Worm (Caenorhabditis elegans) whole organism, L2 larva: ENCODE results near the gene swip-10.
A peak's percentile ranks its signal among the peaks of the same experiment; 100 is the strongest.

Experiments used
- C34F6.9 ChIP-seq: fragments of 150-350 bp; optimal IDR thresholded peaks from 2 replicates; lab custom pipeline; 2014; ENCODE audit warnings: missing biosample characterization, missing genetic modification characterization
- F13H6.1 ChIP-seq: sonication (generic microtip); optimal IDR thresholded peaks from 2 replicates; lab custom pipeline; 2016; ENCODE audit warnings: missing genetic modification characterization, missing compliant biosample characterization
- Y55F3AM.14 ChIP-seq: fragments of 200-800 bp; sonication (Bioruptor generic); optimal IDR thresholded peaks from 2 replicates; lab custom pipeline; 2018; ENCODE audit warnings: mild to moderate bottlenecking, missing genetic modification characterization, missing compliant biosample characterization
- ZK546.5 ChIP-seq: sonication (generic microtip); optimal IDR thresholded peaks from 2 replicates; lab custom pipeline; 2017; ENCODE audit warnings: missing biosample characterization, missing genetic modification characterization
- alr-1 ChIP-seq: fragments of 150-350 bp; optimal IDR thresholded peaks from 2 replicates; lab custom pipeline; 2014; ENCODE audit warnings: missing biosample characterization, missing genetic modification characterization
- aly-2 ChIP-seq: fragments of 150-350 bp; optimal IDR thresholded peaks from 2 replicates; lab custom pipeline; 2014; ENCODE audit warnings: missing biosample characterization, missing genetic modification characterization
- ama-1 ChIP-seq: fragments of 150-350 bp; optimal IDR thresholded peaks from 2 replicates; lab custom pipeline; 2018; ENCODE audit warnings: inconsistent platforms
- blmp-1 ChIP-seq: sonication (generic microtip); optimal IDR thresholded peaks from 2 replicates; lab custom pipeline; 2017; ENCODE audit warnings: missing genetic modification characterization, mild to moderate bottlenecking, missing compliant biosample characterization, antibody characterized with exemption, moderate library complexity; ENCODE audit not compliant: insufficient read depth
- ceh-82 ChIP-seq: fragments of 150-350 bp; optimal IDR thresholded peaks from 2 replicates; lab custom pipeline; 2014; ENCODE audit warnings: missing biosample characterization, missing genetic modification characterization
- crh-2 ChIP-seq: sonication (generic microtip); optimal IDR thresholded peaks from 2 replicates; lab custom pipeline; 2017; ENCODE audit warnings: missing biosample characterization, missing genetic modification characterization
- elt-1 ChIP-seq: fragments of 150-350 bp; optimal IDR thresholded peaks from 2 replicates; lab custom pipeline; 2014; ENCODE audit warnings: missing biosample characterization, missing genetic modification characterization
- elt-3 ChIP-seq: sonication (generic microtip); optimal IDR thresholded peaks from 2 replicates; lab custom pipeline; 2017; ENCODE audit warnings: missing biosample characterization, missing genetic modification characterization
- gmeb-1 ChIP-seq: fragments of 150-350 bp; optimal IDR thresholded peaks from 2 replicates; lab custom pipeline; 2014; ENCODE audit warnings: missing biosample characterization, missing genetic modification characterization
- lin-11 ChIP-seq: fragments of 150-350 bp; sonication (generic microtip); optimal IDR thresholded peaks from 2 replicates; lab custom pipeline; 2014; ENCODE audit warnings: missing biosample characterization, missing genetic modification characterization, inconsistent platforms, mixed read lengths
- lin-13 ChIP-seq: fragments of 150-350 bp; optimal IDR thresholded peaks from 2 replicates; lab custom pipeline; 2014; ENCODE audit warnings: missing biosample characterization, missing genetic modification reagents, missing genetic modification characterization
- lin-39 ChIP-seq: fragments of 150-350 bp; optimal IDR thresholded peaks from 2 replicates; lab custom pipeline; 2014; ENCODE audit warnings: missing biosample characterization, missing genetic modification reagents, missing genetic modification characterization
- lsy-2 ChIP-seq, 2 experiments: fragments of 150-350 bp in 1 of 2; sonication (generic microtip) in 1 of 2; optimal IDR thresholded peaks; 2 replicates each; lab custom pipeline; 2014 to 2017; ENCODE audit warnings: missing biosample characterization in 2 of 2, missing genetic modification characterization in 2 of 2
- mab-5 ChIP-seq: fragments of 150-350 bp; optimal IDR thresholded peaks from 2 replicates; lab custom pipeline; 2014; ENCODE audit warnings: missing biosample characterization, missing genetic modification characterization
- mbf-1 ChIP-seq: sonication (generic microtip); optimal IDR thresholded peaks from 2 replicates; lab custom pipeline; 2017; ENCODE audit warnings: missing biosample characterization, missing genetic modification characterization
- mdl-1 ChIP-seq, 2 experiments: fragments of 150-350 bp in 1 of 2; sonication (generic microtip) in 1 of 2; optimal IDR thresholded peaks; 2 replicates each; lab custom pipeline; 2017; ENCODE audit warnings: missing biosample characterization in 2 of 2, missing genetic modification characterization in 2 of 2
- nhr-10 ChIP-seq: sonication (generic microtip); optimal IDR thresholded peaks from 2 replicates; lab custom pipeline; 2017; ENCODE audit warnings: missing biosample characterization, missing genetic modification characterization
- nhr-12 ChIP-seq: fragments of 150-350 bp; optimal IDR thresholded peaks from 2 replicates; lab custom pipeline; 2014; ENCODE audit warnings: missing biosample characterization, missing genetic modification characterization
- nhr-129 ChIP-seq: fragments of 150-350 bp; optimal IDR thresholded peaks from 2 replicates; lab custom pipeline; 2014; ENCODE audit warnings: missing biosample characterization, missing genetic modification characterization
- nhr-21 ChIP-seq: fragments of 150-350 bp; optimal IDR thresholded peaks from 2 replicates; lab custom pipeline; 2014; ENCODE audit warnings: missing biosample characterization, missing genetic modification characterization
- nhr-23 ChIP-seq: fragments of 150-350 bp; optimal IDR thresholded peaks from 2 replicates; lab custom pipeline; 2014; ENCODE audit warnings: missing biosample characterization, missing genetic modification reagents, missing genetic modification characterization
- nhr-6 ChIP-seq: fragments of 150-350 bp; optimal IDR thresholded peaks from 2 replicates; lab custom pipeline; 2014; ENCODE audit warnings: missing biosample characterization, missing genetic modification characterization
- nhr-77 ChIP-seq: fragments of 150-350 bp; optimal IDR thresholded peaks from 2 replicates; lab custom pipeline; 2014; ENCODE audit warnings: missing biosample characterization, missing genetic modification characterization
- skn-1 ChIP-seq: sonication (generic microtip); optimal IDR thresholded peaks from 2 replicates; lab custom pipeline; 2017; ENCODE audit warnings: missing biosample characterization, missing genetic modification characterization
- sma-9 ChIP-seq, 2 experiments: fragments of 150-350 bp in 1 of 2; sonication (generic microtip) in 1 of 2; optimal IDR thresholded peaks; 2 replicates each; lab custom pipeline; 2014 to 2016; ENCODE audit warnings: missing genetic modification characterization in 2 of 2, mild to moderate bottlenecking in 1 of 2, missing biosample characterization in 1 of 2, missing compliant biosample characterization in 1 of 2, missing genetic modification reagents in 1 of 2, moderate library complexity in 1 of 2
- unc-39 ChIP-seq: fragments of 150-350 bp; optimal IDR thresholded peaks from 2 replicates; lab custom pipeline; 2014; ENCODE audit warnings: missing biosample characterization, missing genetic modification characterization
- unc-55 ChIP-seq: fragments of 150-350 bp; sonication (generic microtip); optimal IDR thresholded peaks from 3 replicates; lab custom pipeline; 2014; ENCODE audit warnings: missing biosample characterization, missing genetic modification reagents, missing genetic modification characterization
- unc-62 ChIP-seq: fragments of 150-350 bp; optimal IDR thresholded peaks from 2 replicates; lab custom pipeline; 2014; ENCODE audit warnings: missing biosample characterization, missing genetic modification reagents, missing genetic modification characterization
- zag-1 ChIP-seq: fragments of 150-350 bp; optimal IDR thresholded peaks from 2 replicates; lab custom pipeline; 2014; ENCODE audit warnings: missing biosample characterization, missing genetic modification characterization
- ztf-1 ChIP-seq: fragments of 200-800 bp; sonication (Bioruptor generic); conservative IDR thresholded peaks from 2 replicates; pipeline ENCODE4 v1.3.6; 2022; ENCODE audit warnings: missing genetic modification characterization, missing compliant biosample characterization
- ztf-11 ChIP-seq: sonication (generic microtip); optimal IDR thresholded peaks from 2 replicates; lab custom pipeline; 2017; ENCODE audit warnings: missing biosample characterization, missing genetic modification characterization
- ztf-4 ChIP-seq: fragments of 150-350 bp; optimal IDR thresholded peaks from 2 replicates; lab custom pipeline; 2014; ENCODE audit warnings: missing biosample characterization, missing genetic modification characterization

The swip-10 gene

ce11 chrX:2144875-2145274, 26.8 kb upstream of the swip-10 start:
- TF ChIP-seq lin-13 (GFP tag; lab: Kevin White, UChicago) (no peak), elt-1 (no peak), nhr-77 (tag; lab: Kevin White, UChicago) (no peak), nhr-10 (tag; lab: Kevin White, UChicago) (no peak), aly-2 (no peak), nhr-129 (tag; lab: Kevin White, UChicago) (no peak), ztf-4 (no peak)

ce11 chrX:2144236-2144635, 26.2 kb upstream of the swip-10 start:
- no peak for TF ChIP-seq crh-2
- no peak for TF ChIP-seq mbf-1 (tag; lab: Kevin White, UChicago)
- no peak for TF ChIP-seq gmeb-1 (tag; lab: Kevin White, UChicago)
- TF ChIP-seq ztf-11 (tag; lab: Kevin White, UChicago) = no peak
- no peak for TF ChIP-seq lin-39
- TF ChIP-seq ZK546.5 (tag; lab: Kevin White, UChicago) = no peak
- TF ChIP-seq C34F6.9 (tag; lab: Kevin White, UChicago) = peak; percentile 1
- TF ChIP-seq lsy-2 (tag; optimal IDR thresholded peaks at IDR 0.05; lab: Kevin White, UChicago) = peak in 1 of 2 experiments; percentile 32
- no peak for TF ChIP-seq elt-1
- no peak for TF ChIP-seq nhr-23 (tag; lab: Kevin White, UChicago)
- TF ChIP-seq aly-2 = no peak
- TF ChIP-seq lin-11 (tag; lab: Kevin White, UChicago) = no peak
- no peak for TF ChIP-seq nhr-129 (tag; lab: Kevin White, UChicago)
- no peak for TF ChIP-seq mab-5
- TF ChIP-seq mdl-1 (tag; optimal IDR thresholded peaks at IDR 0.05; lab: Kevin White, UChicago) = no peak
- peak; percentile 63 for TF ChIP-seq nhr-21 (tag; lab: Kevin White, UChicago)
- TF ChIP-seq unc-55 (GFP tag; lab: Kevin White, UChicago) = no peak
- no peak for TF ChIP-seq nhr-12 (tag; lab: Kevin White, UChicago)
- TF ChIP-seq ama-1 (lab: Kevin White, UChicago) = no peak
- no peak for TF ChIP-seq unc-39 (tag; lab: Kevin White, UChicago)
- no peak for TF ChIP-seq unc-62 (GFP tag; lab: Kevin White, UChicago)
- TF ChIP-seq ztf-1 = no peak

- TF ChIP-seq unc-55 (GFP tag; lab: Kevin White, UChicago) = peak; percentile 45
- no peak for TF ChIP-seq nhr-10 (tag; lab: Kevin White, UChicago)
- no peak for TF ChIP-seq aly-2
- TF ChIP-seq nhr-129 (tag; lab: Kevin White, UChicago) = peak; percentile 25
- TF ChIP-seq C34F6.9 (tag; lab: Kevin White, UChicago) = peak; percentile 16
- no peak for TF ChIP-seq skn-1 (tag; lab: Kevin White, UChicago)
- peak; percentile 9 for TF ChIP-seq sma-9 (GFP tag; optimal IDR thresholded peaks at IDR 0.05; lab: Kevin White, UChicago)
- TF ChIP-seq sma-9 (tag; optimal IDR thresholded peaks at IDR 0.05; lab: Kevin White, UChicago) = no peak
- TF ChIP-seq elt-3 = no peak
- no peak for TF ChIP-seq unc-39 (tag; lab: Kevin White, UChicago)
- no peak for TF ChIP-seq blmp-1 (tag; lab: Kevin White, UChicago)
These were observed 22.5 kb upstream of the swip-10 start for ce11 chrX:2140610-2141009.

ce11 chrX:2138923-2139322, 20.9 kb upstream of the swip-10 start:
- TF ChIP-seq gmeb-1 (tag; lab: Kevin White, UChicago) = no peak
- TF ChIP-seq F13H6.1 (tag; lab: Kevin White, UChicago) = peak; percentile 68
- peak in 1 of 2 experiments; percentile 30 for TF ChIP-seq lsy-2 (tag; optimal IDR thresholded peaks at IDR 0.05; lab: Kevin White, UChicago)
- TF ChIP-seq mab-5 = no peak
- TF ChIP-seq Y55F3AM.14 (GFP tag; lab: Kevin White, UChicago) = no peak
- no peak for TF ChIP-seq ceh-82 (tag; lab: Kevin White, UChicago)
- TF ChIP-seq sma-9 (GFP tag; optimal IDR thresholded peaks at IDR 0.05; lab: Kevin White, UChicago) = peak; percentile 55
- no peak for TF ChIP-seq sma-9 (tag; optimal IDR thresholded peaks at IDR 0.05; lab: Kevin White, UChicago)
- no peak for TF ChIP-seq alr-1 (tag; lab: Kevin White, UChicago)
- TF ChIP-seq C34F6.9 (tag; lab: Kevin White, UChicago) = peak; percentile 26
- no peak for TF ChIP-seq zag-1 (tag; lab: Kevin White, UChicago)
- TF ChIP-seq nhr-129 (tag; lab: Kevin White, UChicago) = peak; percentile 44
- peak; percentile 23 for TF ChIP-seq nhr-6 (tag; lab: Kevin White, UChicago)
